Fruit fly (Drosophila melanogaster) whole organism, embryonic: Measurements from ENCODE around the gene Tsp97E.

Experiments used
- BEAF-32 ChIP-seq: fragments of 200-800 bp; sonication (Bioruptor generic); optimal IDR thresholded peaks from 3 replicates; lab custom pipeline; 2017; ENCODE audit warnings: missing biosample characterization, missing genetic modification characterization, mild to moderate bottlenecking, moderate library complexity, missing genetic modification reagents
- CG11085 ChIP-seq: fragments of 200-800 bp; sonication (Bioruptor generic); IDR thresholded peaks from 2 replicates; pipeline ENCODE4 v1.3.6; 2022; ENCODE audit warnings: missing biosample characterization, missing genetic modification characterization
- CG11398 ChIP-seq: fragments of 200-800 bp; sonication (Bioruptor generic); optimal IDR thresholded peaks from 2 replicates; lab custom pipeline; 2016; ENCODE audit warnings: missing biosample characterization, missing genetic modification characterization
- CG12236 ChIP-seq: fragments of 200-800 bp; sonication (Bioruptor generic); optimal IDR thresholded peaks from 2 replicates; lab custom pipeline; 2016; ENCODE audit warnings: missing biosample characterization, missing genetic modification characterization
- CG12769 ChIP-seq: fragments of 200-800 bp; sonication (Bioruptor generic); optimal IDR thresholded peaks from 2 replicates; lab custom pipeline; 2019; ENCODE audit warnings: missing biosample characterization, mild to moderate bottlenecking, missing genetic modification characterization, moderate library complexity
- CG12942 ChIP-seq: fragments of 200-800 bp; sonication (Bioruptor generic); optimal IDR thresholded peaks from 3 replicates; lab custom pipeline; 2016; ENCODE audit warnings: missing biosample characterization, missing genetic modification characterization
- CG13287 ChIP-seq: fragments of 200-800 bp; sonication (Bioruptor generic); IDR thresholded peaks from 2 replicates; pipeline ENCODE4 v1.3.6; 2022; ENCODE audit warnings: missing biosample characterization, missing genetic modification characterization; ENCODE audit not compliant: partially characterized antibody
- CG13894 ChIP-seq: fragments of 200-800 bp; sonication (Bioruptor generic); optimal IDR thresholded peaks from 3 replicates; lab custom pipeline; 2018; ENCODE audit warnings: missing biosample characterization, mild to moderate bottlenecking, missing genetic modification characterization, moderate library complexity
- CG14965 ChIP-seq: fragments of 200-800 bp; sonication (Bioruptor generic); optimal IDR thresholded peaks from 2 replicates; lab custom pipeline; 2016; ENCODE audit warnings: missing biosample characterization, missing genetic modification characterization, borderline replicate concordance
- CG18619 ChIP-seq: fragments of 200-800 bp; sonication (Bioruptor generic); optimal IDR thresholded peaks from 3 replicates; lab custom pipeline; 2017; ENCODE audit warnings: missing biosample characterization, mild to moderate bottlenecking, missing genetic modification characterization
- CG2116 ChIP-seq: fragments of 200-800 bp; sonication (Bioruptor generic); optimal IDR thresholded peaks from 3 replicates; lab custom pipeline; 2018; ENCODE audit warnings: missing biosample characterization, mild to moderate bottlenecking, missing genetic modification characterization
- CG2712 ChIP-seq: fragments of 200-800 bp; optimal IDR thresholded peaks from 3 replicates; lab custom pipeline; 2019; ENCODE audit warnings: missing biosample characterization, mild to moderate bottlenecking, missing genetic modification characterization, moderate library complexity
- CG30431 ChIP-seq: fragments of 200-800 bp; sonication (Bioruptor generic); optimal IDR thresholded peaks from 2 replicates; lab custom pipeline; 2017; ENCODE audit warnings: missing biosample characterization, missing genetic modification characterization
- CG33213 ChIP-seq: fragments of 200-800 bp; sonication (Bioruptor generic); optimal IDR thresholded peaks from 3 replicates; lab custom pipeline; 2016; ENCODE audit warnings: missing biosample characterization, missing genetic modification characterization
- CG34422 ChIP-seq: fragments of 200-800 bp; sonication (Bioruptor generic); IDR thresholded peaks from 3 replicates; pipeline ENCODE4 v1.3.6; 2022; ENCODE audit warnings: missing biosample characterization, missing genetic modification characterization
- CG4820 ChIP-seq: fragments of 200-800 bp; sonication (Bioruptor generic); optimal IDR thresholded peaks from 3 replicates; lab custom pipeline; 2016; ENCODE audit warnings: missing biosample characterization, missing genetic modification characterization
- CG5953 ChIP-seq: fragments of 200-800 bp; sonication (Bioruptor generic); IDR thresholded peaks from 2 replicates; pipeline ENCODE4 v1.3.6; 2022; ENCODE audit warnings: missing biosample characterization, missing genetic modification characterization
- CG6683 ChIP-seq: fragments of 200-800 bp; sonication (Bioruptor generic); optimal IDR thresholded peaks from 2 replicates; lab custom pipeline; 2017; ENCODE audit warnings: missing biosample characterization, mild to moderate bottlenecking, missing genetic modification characterization, missing genetic modification reagents
- CG7839 ChIP-seq: fragments of 200-800 bp; sonication (Bioruptor generic); optimal IDR thresholded peaks from 3 replicates; lab custom pipeline; 2018; ENCODE audit warnings: missing biosample characterization, mild to moderate bottlenecking, missing genetic modification characterization, moderate library complexity
- CG8281 ChIP-seq: fragments of 200-800 bp; sonication (Bioruptor generic); optimal IDR thresholded peaks from 2 replicates; lab custom pipeline; 2018; ENCODE audit warnings: missing biosample characterization, mild to moderate bottlenecking, missing genetic modification characterization, moderate library complexity
- CG9609 ChIP-seq: fragments of 200-800 bp; sonication (Bioruptor generic); optimal IDR thresholded peaks from 3 replicates; lab custom pipeline; 2016; ENCODE audit warnings: missing biosample characterization, missing genetic modification characterization
- CG9817 ChIP-seq: fragments of 200-800 bp; sonication (Bioruptor generic); optimal IDR thresholded peaks from 2 replicates; lab custom pipeline; 2018; ENCODE audit warnings: missing biosample characterization, mild to moderate bottlenecking, missing genetic modification characterization, moderate library complexity
- CHES-1-like ChIP-seq: fragments of 200-800 bp; sonication (Bioruptor generic); optimal IDR thresholded peaks from 2 replicates; lab custom pipeline; 2016; ENCODE audit warnings: missing biosample characterization, missing genetic modification characterization
- H2.0 ChIP-seq: fragments of 200-800 bp; sonication (Bioruptor generic); IDR thresholded peaks from 2 replicates; pipeline ENCODE4 v1.3.6; 2022; ENCODE audit warnings: missing biosample characterization, missing genetic modification characterization
- HLH3B ChIP-seq: fragments of 200-800 bp; sonication (Bioruptor generic); IDR thresholded peaks from 2 replicates; pipeline ENCODE4 v1.3.6; 2022; ENCODE audit warnings: missing biosample characterization, missing genetic modification characterization
- HmgZ ChIP-seq: fragments of 200-800 bp; sonication (Bioruptor generic); optimal IDR thresholded peaks from 2 replicates; lab custom pipeline; 2018; ENCODE audit warnings: missing biosample characterization, mild to moderate bottlenecking, missing genetic modification characterization
- Hr51 ChIP-seq, 2 experiments: fragments of 200-800 bp; sonication (Bioruptor generic); optimal IDR thresholded peaks; 2 replicates in 1 of 2; 3 replicates in 1 of 2; lab custom pipeline; 2016 to 2018; ENCODE audit warnings: missing biosample characterization in 2 of 2, missing genetic modification characterization in 2 of 2, mild to moderate bottlenecking in 1 of 2, moderate library complexity in 1 of 2
- MTF-1 ChIP-seq: fragments of 200-800 bp; sonication (Bioruptor generic); optimal IDR thresholded peaks from 2 replicates; lab custom pipeline; 2018; ENCODE audit warnings: missing biosample characterization, mild to moderate bottlenecking, missing genetic modification characterization, borderline replicate concordance
- Myb ChIP-seq: fragments of 200-800 bp; sonication (Bioruptor generic); optimal IDR thresholded peaks from 2 replicates; lab custom pipeline; 2016; ENCODE audit warnings: missing biosample characterization, missing genetic modification characterization
- Neu2 ChIP-seq: fragments of 200-800 bp; sonication (Bioruptor generic); optimal IDR thresholded peaks from 3 replicates; lab custom pipeline; 2016; ENCODE audit warnings: missing biosample characterization, missing genetic modification characterization, borderline replicate concordance
- Rx ChIP-seq: fragments of 200-800 bp; sonication (Bioruptor generic); IDR thresholded peaks from 2 replicates; pipeline ENCODE4 v1.3.6; 2022; ENCODE audit warnings: missing biosample characterization, missing genetic modification characterization
- Sry-β ChIP-seq: fragments of 200-800 bp; sonication (Bioruptor generic); optimal IDR thresholded peaks from 2 replicates; lab custom pipeline; 2018; ENCODE audit warnings: missing biosample characterization, mild to moderate bottlenecking, missing genetic modification characterization, moderate library complexity
- Ssrp ChIP-seq: fragments of 200-800 bp; sonication (Bioruptor generic); optimal IDR thresholded peaks from 2 replicates; lab custom pipeline; 2018; ENCODE audit warnings: missing biosample characterization, mild to moderate bottlenecking, missing genetic modification characterization, moderate library complexity
- cato ChIP-seq: fragments of 200-800 bp; sonication (Bioruptor generic); optimal IDR thresholded peaks from 2 replicates; lab custom pipeline; 2016; ENCODE audit warnings: missing biosample characterization, missing genetic modification characterization, borderline replicate concordance
- fd64A ChIP-seq: fragments of 200-800 bp; sonication (Bioruptor generic); optimal IDR thresholded peaks from 3 replicates; lab custom pipeline; 2018; ENCODE audit warnings: missing biosample characterization, mild to moderate bottlenecking, missing genetic modification characterization
- fru ChIP-seq: fragments of >200 bp; optimal IDR thresholded peaks from 2 replicates; lab custom pipeline; 2017
- grn ChIP-seq: fragments of 200-800 bp; sonication (Bioruptor generic); optimal IDR thresholded peaks from 3 replicates; lab custom pipeline; 2017; ENCODE audit warnings: missing biosample characterization, missing genetic modification characterization
- gt ChIP-seq: fragments of 200-800 bp; sonication (Bioruptor generic); IDR thresholded peaks from 2 replicates; pipeline ENCODE4 v1.3.6; 2022; ENCODE audit warnings: missing biosample characterization, missing genetic modification characterization
- inv ChIP-seq: fragments of 200-800 bp; sonication (Bioruptor generic); IDR thresholded peaks from 2 replicates; pipeline ENCODE4 v1.3.6; 2022; ENCODE audit warnings: missing biosample characterization, missing genetic modification characterization; ENCODE audit not compliant: partially characterized antibody
- kay ChIP-seq: fragments of 200-800 bp; sonication (Bioruptor generic); optimal IDR thresholded peaks from 2 replicates; lab custom pipeline; 2016; ENCODE audit warnings: missing biosample characterization, missing genetic modification characterization
- lmd ChIP-seq: fragments of 200-800 bp; sonication (Bioruptor generic); IDR thresholded peaks from 2 replicates; pipeline ENCODE4 v1.3.6; 2022; ENCODE audit warnings: missing biosample characterization, missing genetic modification characterization
- nmo ChIP-seq: fragments of 200-800 bp; sonication (Bioruptor generic); optimal IDR thresholded peaks from 2 replicates; lab custom pipeline; 2018; ENCODE audit warnings: missing biosample characterization, mild to moderate bottlenecking, missing genetic modification characterization, moderate library complexity
- onecut ChIP-seq: fragments of 200-800 bp; sonication (Bioruptor generic); IDR thresholded peaks from 2 replicates; pipeline ENCODE4 v1.3.6; 2022; ENCODE audit warnings: missing biosample characterization, missing genetic modification characterization
- pnt ChIP-seq: fragments of 200-800 bp; sonication (Bioruptor generic); optimal IDR thresholded peaks from 3 replicates; lab custom pipeline; 2016; ENCODE audit warnings: missing biosample characterization, missing genetic modification characterization
- pzg ChIP-seq: fragments of 200-800 bp; sonication (Bioruptor generic); optimal IDR thresholded peaks from 3 replicates; lab custom pipeline; 2018; ENCODE audit warnings: missing biosample characterization, mild to moderate bottlenecking, missing genetic modification characterization, moderate library complexity
- rib ChIP-seq: fragments of 200-800 bp; sonication (Bioruptor generic); IDR thresholded peaks from 2 replicates; pipeline ENCODE4 v1.3.6; 2022; ENCODE audit warnings: missing biosample characterization, missing genetic modification characterization
- sens ChIP-seq: fragments of 200-800 bp; sonication (Bioruptor generic); peaks from one replicate; lab custom pipeline; 2016; ENCODE audit warnings: missing biosample characterization, missing genetic modification characterization
- slp2 ChIP-seq: fragments of 200-800 bp; sonication (Bioruptor generic); optimal IDR thresholded peaks from 2 replicates; lab custom pipeline; 2016; ENCODE audit warnings: missing biosample characterization, missing genetic modification characterization
- twi ChIP-seq: fragments of 200-800 bp; optimal IDR thresholded peaks from 2 replicates; lab custom pipeline; 2019; ENCODE audit warnings: missing biosample characterization, mild to moderate bottlenecking, missing genetic modification characterization, moderate library complexity
- unpg ChIP-seq: fragments of 200-800 bp; sonication (Bioruptor generic); optimal IDR thresholded peaks from 3 replicates; lab custom pipeline; 2018; ENCODE audit warnings: missing biosample characterization, mild to moderate bottlenecking, missing genetic modification characterization, moderate library complexity
- zf30C ChIP-seq: fragments of 200-800 bp; sonication (Bioruptor generic); optimal IDR thresholded peaks from 3 replicates; lab custom pipeline; 2018; ENCODE audit warnings: missing biosample characterization, mild to moderate bottlenecking, missing genetic modification characterization

The Tsp97E gene

DNA sequence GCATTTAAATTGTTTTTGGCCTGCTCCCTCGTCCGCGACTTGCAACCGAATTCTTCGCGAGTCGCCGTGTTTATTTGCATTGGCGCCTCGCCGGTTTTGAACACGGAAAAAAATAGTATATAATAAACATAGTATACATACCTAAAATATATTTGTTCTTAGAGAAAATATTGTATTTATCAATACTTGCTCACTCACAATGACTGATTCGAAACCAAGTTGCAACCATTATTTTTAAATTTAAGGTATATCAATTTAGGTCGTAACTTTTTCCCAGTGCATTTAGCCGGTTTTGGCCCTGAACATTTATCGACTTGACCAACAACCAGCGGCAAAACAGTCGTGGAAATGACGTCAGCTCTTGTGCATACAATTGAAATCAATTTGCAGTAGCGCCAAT, 36.2 kb downstream of the Tsp97E start (continued):
- TF ChIP-seq Neu2: no peak
- no peak for TF ChIP-seq grn (GFP tag; lab: Kevin White, UChicago)
- no peak for TF ChIP-seq CG13287 (GFP tag; lab: Robert Waterston, UW)
- TF ChIP-seq Ssrp (tag; lab: Kevin White, UChicago): peak; percentile 68
- peak; percentile 17 for TF ChIP-seq CG18619 (GFP tag; lab: Kevin White, UChicago)
- peak; percentile 44 for TF ChIP-seq CG9817 (tag; lab: Kevin White, UChicago)
- TF ChIP-seq unpg (GFP tag; lab: Kevin White, UChicago): peak; percentile 77
- TF ChIP-seq CG11085 (GFP tag; lab: Robert Waterston, UW): no peak
- TF ChIP-seq zf30C (GFP tag; lab: Kevin White, UChicago): no peak
- peak; percentile 65 for TF ChIP-seq H2.0 (GFP tag; lab: Robert Waterston, UW)
- TF ChIP-seq pzg (GFP tag; lab: Kevin White, UChicago): no peak
- no peak for TF ChIP-seq CG13894 (tag; lab: Kevin White, UChicago)
- TF ChIP-seq CG34422: no peak
- no peak for TF ChIP-seq CG11398 (GFP tag; lab: Kevin White, UChicago)
- TF ChIP-seq CG14965 (GFP tag; lab: Kevin White, UChicago): no peak
- TF ChIP-seq CG4820 (GFP tag; lab: Kevin White, UChicago): no peak
- no peak for TF ChIP-seq Sry-β
- TF ChIP-seq CG12942 (GFP tag; lab: Kevin White, UChicago): peak; percentile 21
- no peak for TF ChIP-seq fru
- TF ChIP-seq Myb: no peak
- no peak for TF ChIP-seq twi (tag; lab: Kevin White, UChicago)
- no peak for TF ChIP-seq inv
- no peak for TF ChIP-seq BEAF-32
- TF ChIP-seq CG9609: no peak
- TF ChIP-seq kay (GFP tag; lab: Kevin White, UChicago): no peak
- TF ChIP-seq nmo (GFP tag; lab: Kevin White, UChicago): peak; percentile 53
- peak; percentile 66 for TF ChIP-seq HLH3B
- no peak for TF ChIP-seq CG2116 (GFP tag; lab: Kevin White, UChicago)
- TF ChIP-seq gt (GFP tag; lab: Robert Waterston, UW): no peak
- no peak for TF ChIP-seq CG33213
- TF ChIP-seq HmgZ (tag; lab: Kevin White, UChicago): peak; percentile 4
- no peak for TF ChIP-seq slp2
- peak; percentile 32 for TF ChIP-seq CG8281 (tag; lab: Kevin White, UChicago)
- no peak for TF ChIP-seq pnt
- peak; percentile 53 for TF ChIP-seq CG2712 (tag; lab: Kevin White, UChicago)
- TF ChIP-seq CG30431: no peak
- TF ChIP-seq cato: no peak
- no peak for TF ChIP-seq CHES-1-like (GFP tag; lab: Kevin White, UChicago)
- TF ChIP-seq lmd (GFP tag; lab: Robert Waterston, UW): no peak
- no peak for TF ChIP-seq fd64A
- TF ChIP-seq CG5953: 0 out of 2 replicates have a peak, but pooled peaks have one; percentile 38
- no peak for TF ChIP-seq MTF-1 (GFP tag; lab: Kevin White, UChicago)
- TF ChIP-seq onecut (GFP tag; lab: Robert Waterston, UW): peak; percentile 14; the same call in 1 of the 2 replicates
- TF ChIP-seq sens (GFP tag; lab: Kevin White, UChicago): peak; percentile 74
- TF ChIP-seq CG12236 (GFP tag; lab: Kevin White, UChicago): no peak
- TF ChIP-seq CG12769: peak; percentile 74
- peak; percentile 70 for TF ChIP-seq CG7839 (tag; lab: Kevin White, UChicago)
- peak in 1 of 2 experiments; percentile 89 for TF ChIP-seq Hr51 (GFP tag; optimal IDR thresholded peaks at IDR 0.05; lab: Kevin White, UChicago)
- peak; percentile 34 for TF ChIP-seq CG6683
- TF ChIP-seq Rx (GFP tag; lab: Robert Waterston, UW): 0 out of 2 replicates have a peak, but pooled peaks have one; percentile 20
- no peak for TF ChIP-seq rib
